Worm (Caenorhabditis elegans) whole organism, L3 larva: ENCODE results near the gene F42A9.3.

Experiments used
- R02D3.7 ChIP-seq: fragments of 150-350 bp; optimal IDR thresholded peaks from 2 replicates; lab custom pipeline; 2014; ENCODE audit warnings: missing biosample characterization, missing genetic modification characterization
- aly-2 ChIP-seq: fragments of 150-350 bp; optimal IDR thresholded peaks from 2 replicates; lab custom pipeline; 2014; ENCODE audit warnings: missing biosample characterization, missing genetic modification characterization
- ama-1 ChIP-seq: fragments of 150-350 bp; optimal IDR thresholded peaks from 2 replicates; lab custom pipeline; 2018
- ceh-16 ChIP-seq: sonication (generic microtip); optimal IDR thresholded peaks from 2 replicates; lab custom pipeline; 2017; ENCODE audit warnings: missing biosample characterization, missing genetic modification characterization
- ceh-28 ChIP-seq: fragments of 150-350 bp; optimal IDR thresholded peaks from 2 replicates; lab custom pipeline; 2014; ENCODE audit warnings: missing biosample characterization, missing genetic modification reagents, missing genetic modification characterization
- ceh-9 ChIP-seq: sonication (generic microtip); optimal IDR thresholded peaks from 2 replicates; lab custom pipeline; 2018; ENCODE audit warnings: missing biosample characterization, missing genetic modification characterization
- egl-27 ChIP-seq: sonication (generic microtip); optimal IDR thresholded peaks from 4 replicates; lab custom pipeline; 2017; ENCODE audit warnings: missing biosample characterization, missing genetic modification reagents, missing genetic modification characterization
- egl-5 ChIP-seq: fragments of 150-350 bp; optimal IDR thresholded peaks from 2 replicates; lab custom pipeline; 2017; ENCODE audit warnings: missing biosample characterization, missing genetic modification reagents, missing genetic modification characterization, inconsistent platforms
- elt-1 ChIP-seq: fragments of 150-350 bp; optimal IDR thresholded peaks from 2 replicates; lab custom pipeline; 2014; ENCODE audit warnings: missing biosample characterization, missing genetic modification characterization
- elt-3 ChIP-seq, 3 experiments: fragments of 150-350 bp in 1 of 3; sonication (generic microtip) in 2 of 3; optimal IDR thresholded peaks; 2 replicates in 2 of 3; 4 replicates in 1 of 3; lab custom pipeline; 2014 to 2017; ENCODE audit warnings: missing biosample characterization in 3 of 3, missing genetic modification characterization in 3 of 3
- eor-1 ChIP-seq, 2 experiments: fragments of 150-350 bp; optimal IDR thresholded peaks; 2 replicates each; lab custom pipeline; 2014 to 2018; ENCODE audit warnings: missing biosample characterization in 2 of 2, missing genetic modification characterization in 2 of 2
- fkh-10 ChIP-seq: sonication (generic microtip); optimal IDR thresholded peaks from 2 replicates; lab custom pipeline; 2017; ENCODE audit warnings: missing biosample characterization, missing genetic modification reagents, missing genetic modification characterization
- fkh-2 ChIP-seq: fragments of 150-350 bp; optimal IDR thresholded peaks from 2 replicates; lab custom pipeline; 2014; ENCODE audit warnings: missing biosample characterization, missing genetic modification reagents, missing genetic modification characterization
- fos-1 ChIP-seq: fragments of 150-350 bp; optimal IDR thresholded peaks from 2 replicates; lab custom pipeline; 2014; ENCODE audit warnings: missing biosample characterization, missing genetic modification characterization
- hmg-11 ChIP-seq: sonication (generic microtip); optimal IDR thresholded peaks from 2 replicates; lab custom pipeline; 2016; ENCODE audit warnings: missing genetic modification characterization, missing compliant biosample characterization
- lin-15B ChIP-seq: fragments of 150-350 bp; optimal IDR thresholded peaks from 2 replicates; lab custom pipeline; 2014; ENCODE audit warnings: missing biosample characterization, missing genetic modification characterization
- lsy-12 ChIP-seq: sonication (generic microtip); optimal IDR thresholded peaks from 2 replicates; lab custom pipeline; 2016; ENCODE audit warnings: mild to moderate bottlenecking, missing genetic modification characterization, missing compliant biosample characterization
- mdl-1 ChIP-seq: fragments of 150-350 bp; optimal IDR thresholded peaks from 2 replicates; lab custom pipeline; 2014; ENCODE audit warnings: missing biosample characterization, missing genetic modification characterization
- mml-1 ChIP-seq: fragments of 150-350 bp; sonication (generic microtip); optimal IDR thresholded peaks from 3 replicates; lab custom pipeline; 2014; ENCODE audit warnings: missing biosample characterization, missing genetic modification characterization
- nfya-1 ChIP-seq: sonication (generic microtip); optimal IDR thresholded peaks from 2 replicates; lab custom pipeline; 2017; ENCODE audit warnings: missing genetic modification characterization, mild to moderate bottlenecking, missing compliant biosample characterization, antibody characterized with exemption, moderate library complexity; ENCODE audit not compliant: insufficient read depth
- nhr-11 ChIP-seq: fragments of 150-350 bp; optimal IDR thresholded peaks from 2 replicates; lab custom pipeline; 2014; ENCODE audit warnings: missing biosample characterization, missing genetic modification characterization
- nhr-12 ChIP-seq: fragments of 150-350 bp; optimal IDR thresholded peaks from 2 replicates; lab custom pipeline; 2014; ENCODE audit warnings: missing biosample characterization, missing genetic modification characterization
- nhr-23 ChIP-seq: fragments of 150-350 bp; optimal IDR thresholded peaks from 2 replicates; lab custom pipeline; 2014; ENCODE audit warnings: missing biosample characterization, missing genetic modification reagents, missing genetic modification characterization
- nhr-237 ChIP-seq: fragments of 150-350 bp; optimal IDR thresholded peaks from 2 replicates; lab custom pipeline; 2014; ENCODE audit warnings: missing biosample characterization, missing genetic modification characterization
- nhr-25 ChIP-seq: sonication (generic microtip); optimal IDR thresholded peaks from 2 replicates; lab custom pipeline; 2017; ENCODE audit warnings: missing biosample characterization, missing genetic modification characterization
- nhr-43 ChIP-seq: sonication (generic microtip); optimal IDR thresholded peaks from 2 replicates; lab custom pipeline; 2016; ENCODE audit warnings: mild to moderate bottlenecking, missing genetic modification characterization, missing compliant biosample characterization; ENCODE audit not compliant: poor library complexity, severe bottlenecking
- nhr-67 ChIP-seq: fragments of 150-350 bp; optimal IDR thresholded peaks from 2 replicates; lab custom pipeline; 2014; ENCODE audit warnings: missing biosample characterization, missing genetic modification characterization
- nhr-77 ChIP-seq: fragments of 150-350 bp; optimal IDR thresholded peaks from 2 replicates; lab custom pipeline; 2014; ENCODE audit warnings: missing biosample characterization, missing genetic modification characterization
- pha-4 ChIP-seq: fragments of 150-350 bp; optimal IDR thresholded peaks from 2 replicates; lab custom pipeline; 2014; ENCODE audit warnings: missing biosample characterization, missing genetic modification reagents, missing genetic modification characterization
- skn-1 ChIP-seq: fragments of 150-350 bp; optimal IDR thresholded peaks from 2 replicates; lab custom pipeline; 2014; ENCODE audit warnings: missing biosample characterization, missing genetic modification characterization
- snpc-4 ChIP-seq: fragments of 150-350 bp; optimal IDR thresholded peaks from 2 replicates; lab custom pipeline; 2014; ENCODE audit warnings: missing biosample characterization, missing genetic modification characterization
- tbx-2 ChIP-seq: sonication (generic microtip); optimal IDR thresholded peaks from 2 replicates; lab custom pipeline; 2016; ENCODE audit warnings: mild to moderate bottlenecking, missing genetic modification characterization, missing compliant biosample characterization
- unc-39 ChIP-seq: sonication (generic microtip); optimal IDR thresholded peaks from 4 replicates; lab custom pipeline; 2017; ENCODE audit warnings: missing biosample characterization, missing genetic modification characterization
- unc-62 ChIP-seq: fragments of 150-350 bp; sonication (generic microtip); optimal IDR thresholded peaks from 4 replicates; lab custom pipeline; 2014; ENCODE audit warnings: missing biosample characterization, missing genetic modification reagents, missing genetic modification characterization
- ztf-11 ChIP-seq: fragments of 150-350 bp; optimal IDR thresholded peaks from 2 replicates; lab custom pipeline; 2014; ENCODE audit warnings: missing biosample characterization, missing genetic modification characterization
- ztf-4 ChIP-seq: fragments of 150-350 bp; optimal IDR thresholded peaks from 2 replicates; lab custom pipeline; 2014; ENCODE audit warnings: missing biosample characterization, missing genetic modification characterization

The F42A9.3 gene

DNA sequence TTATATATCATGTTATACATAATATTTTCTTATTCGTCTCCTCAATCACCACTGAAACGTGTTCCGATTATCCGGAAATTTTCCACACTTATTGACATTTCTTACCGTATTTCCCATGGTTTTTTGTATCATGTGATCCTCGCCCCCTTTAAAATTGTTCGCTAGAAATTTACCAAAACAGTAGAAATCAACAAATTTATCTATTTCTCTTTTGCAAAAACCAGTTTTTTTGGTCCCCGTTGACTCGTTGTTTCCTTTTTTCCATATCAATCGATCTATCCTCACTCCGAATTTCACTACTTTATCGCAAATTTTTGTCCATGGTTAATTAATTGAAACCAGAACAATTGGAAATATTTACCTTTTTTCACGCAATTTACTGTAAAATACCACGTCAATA lies 8.7 kb downstream of the F42A9.3 start:
- TF ChIP-seq nhr-77 (tag; lab: Kevin White, UChicago) (no peak), nhr-237 (tag; lab: Kevin White, UChicago) (no peak), ama-1 (no peak), nhr-43 (tag; lab: Kevin White, UChicago) (no peak), ceh-16 (no peak), mml-1 (tag; lab: Kevin White, UChicago) (no peak), unc-39 (no peak), lsy-12 (no peak), pha-4 (no peak), elt-1 (tag; lab: Kevin White, UChicago) (no peak), nfya-1 (tag; lab: Kevin White, UChicago) (no peak), egl-27 (tag; lab: Kevin White, UChicago) (no peak), nhr-11 (tag; lab: Kevin White, UChicago) (no peak), mdl-1 (tag; lab: Kevin White, UChicago) (no peak), unc-62 (GFP tag; lab: Kevin White, UChicago) (no peak), ceh-28 (tag; lab: Kevin White, UChicago) (no peak), egl-5 (no peak)
- TF ChIP-seq, all 47 proteins: peak for 0

ce11 chrIV:8626294-8626693 lies 9.2 kb downstream of the F42A9.3 start:
- TF ChIP-seq nfya-1 (tag; lab: Kevin White, UChicago) (peak; percentile 9), snpc-4 (tag; lab: Kevin White, UChicago) (no peak)

DNA sequence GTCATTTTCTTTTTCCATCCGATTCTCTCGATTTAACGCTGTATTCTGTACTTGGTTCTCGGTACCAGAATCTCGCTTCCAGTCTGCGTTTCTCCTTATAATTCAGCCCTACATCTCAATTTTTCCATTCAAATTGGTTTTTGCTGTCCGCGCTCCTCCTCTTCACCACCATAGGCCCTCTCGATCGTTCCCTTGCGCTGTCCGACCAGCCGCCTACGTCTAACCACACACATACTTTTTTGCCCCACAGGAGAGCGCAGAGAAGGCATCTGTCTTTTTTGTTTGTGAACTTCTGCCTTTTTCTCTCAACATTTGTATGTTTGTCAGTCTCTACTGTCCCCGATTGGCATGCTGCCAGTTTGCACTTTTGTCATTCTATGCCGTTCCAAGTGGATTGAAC lies 10.3 kb downstream of the F42A9.3 start, which contains the start of gene F42A9.11:
Gene F42A9.11, plus strand, starts transcription at position 310 of the 400 bp plus-strand sequence.
- TF ChIP-seq ceh-9 (tag; lab: Kevin White, UChicago) = no peak
- no peak for TF ChIP-seq nhr-12 (tag; lab: Kevin White, UChicago)
- TF ChIP-seq snpc-4 (tag; lab: Kevin White, UChicago) = peak; percentile 17
- TF ChIP-seq pha-4 = peak; percentile 77
- TF ChIP-seq ztf-4 = no peak
- no peak for TF ChIP-seq lsy-12
- peak; percentile 28 for TF ChIP-seq nhr-43 (tag; lab: Kevin White, UChicago)
- TF ChIP-seq fos-1 (tag; lab: Kevin White, UChicago) = no peak
- TF ChIP-seq nhr-23 (tag; lab: Kevin White, UChicago) = no peak
- no peak for TF ChIP-seq ztf-11 (tag; lab: Kevin White, UChicago)
- TF ChIP-seq ceh-28 (tag; lab: Kevin White, UChicago) = peak; percentile 26
- peak; percentile 30 for TF ChIP-seq nhr-25 (tag; lab: Kevin White, UChicago)
- TF ChIP-seq hmg-11 (tag; lab: Kevin White, UChicago) = peak; percentile 45
- TF ChIP-seq egl-5 = peak; percentile 15
- TF ChIP-seq nfya-1 (tag; lab: Kevin White, UChicago) = peak; percentile 61
- TF ChIP-seq aly-2 (tag; lab: Kevin White, UChicago) = no peak
- TF ChIP-seq unc-62 (GFP tag; lab: Kevin White, UChicago) = no peak
- no peak for TF ChIP-seq tbx-2 (tag; lab: Kevin White, UChicago)
- TF ChIP-seq skn-1 (tag; lab: Kevin White, UChicago) = no peak
- TF ChIP-seq elt-3 (tag; optimal IDR thresholded peaks at IDR 0.05; lab: Kevin White, UChicago) = no peak
- peak; percentile 7 for TF ChIP-seq lin-15B (tag; lab: Kevin White, UChicago)

- TF ChIP-seq nfya-1 (tag; lab: Kevin White, UChicago) (no peak), nhr-23 (tag; lab: Kevin White, UChicago) (no peak), eor-1 (tag; optimal IDR thresholded peaks at IDR 0.05; lab: Kevin White, UChicago) (no peak), egl-5 (no peak), unc-62 (GFP tag; lab: Kevin White, UChicago) (no peak), nhr-25 (tag; lab: Kevin White, UChicago) (peak; percentile 49), R02D3.7 (tag; lab: Kevin White, UChicago) (no peak), egl-27 (tag; lab: Kevin White, UChicago) (no peak), ceh-16 (no peak), lin-15B (tag; lab: Kevin White, UChicago) (no peak), nhr-67 (no peak), fkh-2 (no peak), fkh-10 (peak; percentile 46)
These were observed 11.2 kb downstream of the F42A9.3 start for ce11 chrIV:8628262-8628661.
